Worm (Caenorhabditis elegans): ENCODE results near the gene F53F4.15.
A peak's percentile ranks its signal among the peaks of the same experiment; 100 is the strongest.

The F53F4.15 gene

DNA sequence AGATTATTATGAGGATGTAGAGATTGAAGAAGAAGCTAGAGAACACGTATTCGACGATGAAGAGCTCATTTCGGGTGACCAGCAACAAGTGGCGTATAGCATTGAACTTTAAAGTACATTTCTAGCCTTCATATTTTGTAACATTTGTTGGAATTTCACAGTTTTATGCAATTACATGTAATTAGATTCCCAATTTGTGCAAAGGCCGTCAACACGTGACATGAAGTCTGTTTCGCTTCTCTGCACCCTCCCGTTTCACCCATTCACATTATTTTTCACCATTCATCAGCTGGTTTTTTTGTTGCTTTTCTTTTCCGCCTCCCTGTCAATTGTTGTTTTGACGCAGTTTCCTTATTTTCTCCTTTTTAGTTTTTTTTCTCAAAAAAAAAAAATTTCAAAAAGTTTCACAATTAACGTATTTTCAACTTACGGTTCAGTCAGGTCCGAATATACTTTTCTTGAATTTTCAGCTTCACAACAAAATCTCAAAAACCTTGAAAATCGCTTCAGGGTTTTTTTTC lies 6.4 kb downstream of the F53F4.15 start, which contains the start of gene sde-2:
TSS of gene sde-2 (plus strand) at position 471 of the 521 bp plus-strand sequence.
- TF ChIP-seq ceh-8 (GFP tag; optimal IDR thresholded peaks at IDR 0.05) (peak; percentile 57), lin-13 (GFP tag; optimal IDR thresholded peaks at IDR 0.05) (no peak), efl-1 (optimal IDR thresholded peaks at IDR 0.05) (peak; percentile 6 to 39), efl-1 (GFP tag; optimal IDR thresholded peaks at IDR 0.05 in 1 of 2) (peak; percentile 28 to 86), tbx-2 (tag; optimal IDR thresholded peaks at IDR 0.05) (peak; percentile 44), nhr-71 (tag; optimal IDR thresholded peaks at IDR 0.05) (peak; percentile 49), lin-35 (GFP tag; optimal IDR thresholded peaks at IDR 0.05) (peak; percentile 6 to 47), lin-14 (GFP tag; optimal IDR thresholded peaks at IDR 0.05) (peak; percentile 82), lsy-2 (tag; optimal IDR thresholded peaks at IDR 0.05) (peak in 1 of 2 experiments; percentile 27), ceh-82 (tag; optimal IDR thresholded peaks at IDR 0.05) (peak in 1 of 3 experiments; percentile 0), swsn-7 (tag; optimal IDR thresholded peaks at IDR 0.05) (peak; percentile 33), dpl-1 (GFP tag; optimal IDR thresholded peaks at IDR 0.05) (peak in 2 of 3 experiments; percentile 28 to 38), C16A3.4 (tag; optimal IDR thresholded peaks at IDR 0.05) (no peak), isw-1 (GFP tag; IDR thresholded peaks at IDR 0.05) (peak; percentile 16; the same call in 1 of the 2 replicates), snu-23 (GFP tag; optimal IDR thresholded peaks at IDR 0.05) (peak; percentile 33), ceh-90 (tag; optimal IDR thresholded peaks at IDR 0.05) (no peak), pax-3 (tag; optimal IDR thresholded peaks at IDR 0.05) (peak; percentile 36)

DNA sequence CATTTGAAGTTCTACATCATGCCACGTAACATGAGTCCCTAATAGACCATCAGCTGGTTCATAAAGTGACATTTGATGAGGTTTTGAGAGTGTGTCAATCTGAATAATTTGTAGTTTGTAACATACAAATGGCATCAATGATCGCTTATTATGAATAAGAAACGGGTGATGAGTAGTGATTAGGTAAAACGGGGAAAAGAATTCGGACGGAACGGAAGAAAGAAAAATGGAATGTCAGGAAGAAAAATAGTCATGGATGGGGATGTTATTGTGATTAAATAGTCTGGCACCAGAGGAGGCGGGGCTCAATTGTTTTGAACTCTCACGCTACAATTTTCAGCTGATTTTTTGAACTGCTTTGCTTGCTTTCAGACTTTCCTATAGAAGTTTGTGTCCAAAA lies 13.4 kb downstream of the F53F4.15 start, which contains the start of gene H37A05.2:
TSS of gene H37A05.2 (minus strand) at position 101 of the 400 bp plus-strand sequence.
- TF ChIP-seq mep-1 (tag; optimal IDR thresholded peaks at IDR 0.05): no peak
- TF ChIP-seq dpl-1 (GFP tag; optimal IDR thresholded peaks at IDR 0.05): no peak
- TF ChIP-seq C34B4.2 (tag; optimal IDR thresholded peaks at IDR 0.05): no peak
- TF ChIP-seq sox-4 (tag; optimal IDR thresholded peaks at IDR 0.05): no peak
- TF ChIP-seq hlh-17 (GFP tag; optimal IDR thresholded peaks at IDR 0.05; ENCODE audit: borderline replicate concordance): no peak
- no peak for TF ChIP-seq ces-1 (GFP tag; optimal IDR thresholded peaks at IDR 0.05)
- no peak for TF ChIP-seq ceh-8 (GFP tag; optimal IDR thresholded peaks at IDR 0.05)
- no peak for TF ChIP-seq fkh-10 (GFP tag; optimal IDR thresholded peaks at IDR 0.05)
- TF ChIP-seq unc-98 (GFP tag; IDR thresholded peaks at IDR 0.05): no peak
- no peak for TF ChIP-seq nhr-47 (tag; optimal IDR thresholded peaks at IDR 0.05)
- TF ChIP-seq pqm-1 (tag; optimal IDR thresholded peaks at IDR 0.05): no peak
- TF ChIP-seq aly-2 (tag; optimal IDR thresholded peaks at IDR 0.05): no peak
- no peak for TF ChIP-seq snu-23 (GFP tag; optimal IDR thresholded peaks at IDR 0.05)
- no peak for TF ChIP-seq tlp-1 (tag; optimal IDR thresholded peaks at IDR 0.05)
- no peak for TF ChIP-seq pag-3 (tag; optimal IDR thresholded peaks at IDR 0.05; ENCODE audit: borderline replicate concordance, insufficient read depth)
- no peak for TF ChIP-seq mab-9 (GFP tag; IDR thresholded peaks at IDR 0.05)
- TF ChIP-seq unc-86 (tag; optimal IDR thresholded peaks at IDR 0.05): no peak

- no peak for TF ChIP-seq pag-3 (tag; optimal IDR thresholded peaks at IDR 0.05; ENCODE audit: borderline replicate concordance, insufficient read depth)
- TF ChIP-seq mab-9 (GFP tag; IDR thresholded peaks at IDR 0.05): no peak
- no peak for TF ChIP-seq snpc-4 (tag; optimal IDR thresholded peaks at IDR 0.05)
- peak; percentile 57 for TF ChIP-seq nhr-85 (tag)
- no peak for TF ChIP-seq nhr-90 (tag; optimal IDR thresholded peaks at IDR 0.05; ENCODE audit: poor library complexity)
- TF ChIP-seq nhr-77 (tag; optimal IDR thresholded peaks at IDR 0.05): no peak
- TF ChIP-seq nhr-20 (tag; optimal IDR thresholded peaks at IDR 0.05): peak; percentile 0
- peak; percentile 73 for TF ChIP-seq blmp-1 (tag; optimal IDR thresholded peaks at IDR 0.05)
Measured at ce11 chrV:13636411-13636810, 15.6 kb downstream of the F53F4.15 start.

ce11 chrV:13638040-13638439 lies 17.3 kb downstream of the F53F4.15 start:
- TF ChIP-seq nhr-19 (GFP tag; conservative IDR thresholded peaks at IDR 0.05) (no peak), aha-1 (tag; optimal IDR thresholded peaks at IDR 0.05) (no peak), ceh-82 (tag; optimal IDR thresholded peaks at IDR 0.05) (no peak), C34B4.2 (tag; optimal IDR thresholded peaks at IDR 0.05) (no peak), jun-1 (tag; optimal IDR thresholded peaks at IDR 0.05) (peak; percentile 3), lsy-2 (tag; optimal IDR thresholded peaks at IDR 0.05) (no peak), pax-3 (tag; optimal IDR thresholded peaks at IDR 0.05) (peak; percentile 30), zip-4 (GFP tag; optimal IDR thresholded peaks at IDR 0.05) (no peak), nhr-47 (tag; optimal IDR thresholded peaks at IDR 0.05) (no peak), nhr-71 (tag; optimal IDR thresholded peaks at IDR 0.05) (peak; percentile 20), lin-14 (GFP tag; optimal IDR thresholded peaks at IDR 0.05) (peak; percentile 14), elt-2 (tag; optimal IDR thresholded peaks at IDR 0.05) (peak; percentile 94)

Data from whole organism, L1 larva.